Fruit fly (Drosophila melanogaster) whole organism, prepupa: ENCODE measurements around the gene Mrp4.

Source experiments
- CG10669 ChIP-seq: fragments of 200-800 bp; sonication (Bioruptor generic); optimal IDR thresholded peaks from 3 replicates; lab custom pipeline; 2018; ENCODE audit warnings: missing biosample characterization, mild to moderate bottlenecking, missing genetic modification characterization, moderate library complexity
- CG11294 ChIP-seq: fragments of 200-800 bp; sonication (Bioruptor generic); IDR thresholded peaks from 2 replicates; pipeline ENCODE4 v1.3.6; 2022; ENCODE audit warnings: missing biosample characterization, missing genetic modification characterization
- CG11762 ChIP-seq: fragments of 200-800 bp; sonication (Bioruptor generic); optimal IDR thresholded peaks from 3 replicates; lab custom pipeline; 2016; ENCODE audit warnings: missing biosample characterization, missing genetic modification characterization; ENCODE audit not compliant: insufficient read depth
- CG11902 ChIP-seq: fragments of 200-800 bp; sonication (Bioruptor generic); optimal IDR thresholded peaks from 3 replicates; lab custom pipeline; 2016; ENCODE audit warnings: missing biosample characterization, missing genetic modification characterization
- CG15336 ChIP-seq: fragments of 200-800 bp; sonication (Bioruptor generic); IDR thresholded peaks from 2 replicates; pipeline ENCODE4 v1.3.6; 2022; ENCODE audit warnings: missing biosample characterization, missing genetic modification characterization
- CG1621 ChIP-seq: fragments of 200-800 bp; sonication (Bioruptor generic); optimal IDR thresholded peaks from 3 replicates; lab custom pipeline; 2018; ENCODE audit warnings: missing biosample characterization, mild to moderate bottlenecking, missing genetic modification characterization
- CG16779 ChIP-seq: fragments of 200-800 bp; sonication (Bioruptor generic); optimal IDR thresholded peaks from 3 replicates; lab custom pipeline; 2017; ENCODE audit warnings: missing biosample characterization, mild to moderate bottlenecking, missing genetic modification characterization
- CG31627 ChIP-seq: fragments of 200-800 bp; sonication (Bioruptor generic); optimal IDR thresholded peaks from 3 replicates; lab custom pipeline; 2016; ENCODE audit warnings: missing biosample characterization, missing genetic modification characterization
- CG32006 ChIP-seq: fragments of 200-800 bp; sonication (Bioruptor generic); optimal IDR thresholded peaks from 3 replicates; lab custom pipeline; 2017; ENCODE audit warnings: missing biosample characterization, mild to moderate bottlenecking, missing genetic modification characterization
- CG34406 ChIP-seq: fragments of 200-800 bp; sonication (Bioruptor generic); optimal IDR thresholded peaks from 3 replicates; lab custom pipeline; 2016; ENCODE audit warnings: missing biosample characterization, missing genetic modification characterization
- CG3919 ChIP-seq: fragments of 200-800 bp; sonication (Bioruptor generic); optimal IDR thresholded peaks from 3 replicates; lab custom pipeline; 2016; ENCODE audit warnings: missing biosample characterization, missing genetic modification characterization
- CG4318 ChIP-seq: fragments of 200-800 bp; sonication (Bioruptor generic); optimal IDR thresholded peaks from 3 replicates; lab custom pipeline; 2017; ENCODE audit warnings: missing biosample characterization, mild to moderate bottlenecking, missing genetic modification characterization
- CG6163 ChIP-seq: fragments of 200-800 bp; sonication (Bioruptor generic); IDR thresholded peaks from 3 replicates; pipeline ENCODE4 v1.3.6; 2022; ENCODE audit warnings: missing biosample characterization, missing genetic modification characterization
- CG6792 ChIP-seq: fragments of 200-800 bp; sonication (Bioruptor generic); optimal IDR thresholded peaks from 3 replicates; lab custom pipeline; 2016; ENCODE audit warnings: missing biosample characterization, missing genetic modification characterization
- CG6808 ChIP-seq: fragments of 200-800 bp; sonication (Bioruptor generic); optimal IDR thresholded peaks from 3 replicates; lab custom pipeline; 2017; ENCODE audit warnings: missing biosample characterization, missing genetic modification characterization, mild to moderate bottlenecking, moderate library complexity, missing genetic modification reagents
- CG7368 ChIP-seq: fragments of 200-800 bp; sonication (Bioruptor generic); optimal IDR thresholded peaks from 3 replicates; lab custom pipeline; 2016; ENCODE audit warnings: missing biosample characterization, missing genetic modification characterization
- CG8119 ChIP-seq: fragments of 200-800 bp; sonication (Bioruptor generic); IDR thresholded peaks from 3 replicates; pipeline ENCODE4 v1.3.6; 2022; ENCODE audit warnings: missing biosample characterization, missing genetic modification characterization
- CG8319 ChIP-seq: fragments of 200-800 bp; sonication (Bioruptor generic); optimal IDR thresholded peaks from 3 replicates; lab custom pipeline; 2016; ENCODE audit warnings: missing biosample characterization, missing genetic modification characterization
- CG8632 ChIP-seq: fragments of 200-800 bp; sonication (Bioruptor generic); optimal IDR thresholded peaks from 3 replicates; lab custom pipeline; 2016; ENCODE audit warnings: missing biosample characterization, missing genetic modification characterization
- CG9139 ChIP-seq: fragments of 200-800 bp; sonication (Bioruptor generic); optimal IDR thresholded peaks from 3 replicates; lab custom pipeline; 2017; ENCODE audit warnings: missing biosample characterization, mild to moderate bottlenecking, missing genetic modification characterization
- Eip93F ChIP-seq: fragments of 200-800 bp; sonication (Bioruptor generic); optimal IDR thresholded peaks from 2 replicates; lab custom pipeline; 2016; ENCODE audit warnings: missing biosample characterization, mild to moderate bottlenecking, missing genetic modification characterization
- Ets21C ChIP-seq: fragments of 200-800 bp; sonication (Bioruptor generic); optimal IDR thresholded peaks from 3 replicates; lab custom pipeline; 2016; ENCODE audit warnings: missing biosample characterization, missing genetic modification characterization
- Ets96B ChIP-seq: fragments of 200-800 bp; optimal IDR thresholded peaks from 2 replicates; lab custom pipeline; 2019; ENCODE audit warnings: missing biosample characterization, mild to moderate bottlenecking, missing genetic modification characterization, moderate library complexity
- Gug ChIP-seq: fragments of 200-800 bp; sonication (Bioruptor generic); IDR thresholded peaks from 2 replicates; pipeline ENCODE4 v1.3.6; 2022; ENCODE audit warnings: missing biosample characterization, missing genetic modification characterization
- Hr39 ChIP-seq: fragments of 200-800 bp; sonication (Bioruptor generic); optimal IDR thresholded peaks from 2 replicates; lab custom pipeline; 2016; ENCODE audit warnings: missing biosample characterization, missing genetic modification characterization
- Hr4 ChIP-seq: fragments of 200-800 bp; sonication (Bioruptor generic); optimal IDR thresholded peaks from 3 replicates; lab custom pipeline; 2016; ENCODE audit warnings: missing biosample characterization, missing genetic modification characterization
- Met ChIP-seq: fragments of 200-800 bp; sonication (Bioruptor generic); optimal IDR thresholded peaks from 3 replicates; lab custom pipeline; 2016; ENCODE audit warnings: missing biosample characterization, missing genetic modification characterization
- OdsH ChIP-seq: fragments of 200-800 bp; sonication (Bioruptor generic); optimal IDR thresholded peaks from 3 replicates; lab custom pipeline; 2016; ENCODE audit warnings: missing biosample characterization, missing genetic modification characterization
- Smox ChIP-seq: fragments of 200-800 bp; sonication (Bioruptor generic); optimal IDR thresholded peaks from 3 replicates; lab custom pipeline; 2016; ENCODE audit warnings: missing biosample characterization, missing genetic modification characterization
- Sox102F ChIP-seq: fragments of 200-800 bp; sonication (Bioruptor generic); optimal IDR thresholded peaks from 2 replicates; lab custom pipeline; 2016; ENCODE audit warnings: missing biosample characterization, mild to moderate bottlenecking, missing genetic modification characterization
- Sox14 ChIP-seq: fragments of 200-800 bp; sonication (Bioruptor generic); optimal IDR thresholded peaks from 3 replicates; lab custom pipeline; 2016; ENCODE audit warnings: missing biosample characterization, missing genetic modification characterization
- acj6 ChIP-seq: fragments of 200-800 bp; sonication (Bioruptor generic); optimal IDR thresholded peaks from 3 replicates; lab custom pipeline; 2016; ENCODE audit warnings: missing biosample characterization, missing genetic modification characterization
- cyc ChIP-seq: fragments of 200-800 bp; sonication (Bioruptor generic); optimal IDR thresholded peaks from 3 replicates; lab custom pipeline; 2016; ENCODE audit warnings: missing biosample characterization, missing genetic modification characterization
- dac ChIP-seq: fragments of 200-800 bp; sonication (Bioruptor generic); optimal IDR thresholded peaks from 2 replicates; lab custom pipeline; 2017; ENCODE audit warnings: missing biosample characterization, mild to moderate bottlenecking, missing genetic modification characterization
- dsx ChIP-seq: fragments of 200-800 bp; optimal IDR thresholded peaks from 3 replicates; lab custom pipeline; 2019; ENCODE audit warnings: missing biosample characterization, mild to moderate bottlenecking, missing genetic modification characterization, moderate library complexity; ENCODE audit not compliant: poor library complexity, severe bottlenecking
- esn ChIP-seq: fragments of 200-800 bp; sonication (Bioruptor generic); optimal IDR thresholded peaks from 2 replicates; lab custom pipeline; 2016; ENCODE audit warnings: missing biosample characterization, mild to moderate bottlenecking, missing genetic modification characterization, moderate library complexity
- fd59A ChIP-seq: fragments of 200-800 bp; sonication (Bioruptor generic); optimal IDR thresholded peaks from 2 replicates; lab custom pipeline; 2017; ENCODE audit warnings: missing biosample characterization, mild to moderate bottlenecking, missing genetic modification characterization, missing genetic modification reagents
- fd85E ChIP-seq: fragments of 200-800 bp; sonication (Bioruptor generic); optimal IDR thresholded peaks from 3 replicates; lab custom pipeline; 2016; ENCODE audit warnings: missing biosample characterization, missing genetic modification characterization
- fkh ChIP-seq: fragments of 200-800 bp; sonication (Bioruptor generic); optimal IDR thresholded peaks from 3 replicates; lab custom pipeline; 2017; ENCODE audit warnings: missing biosample characterization, mild to moderate bottlenecking, missing genetic modification characterization, moderate library complexity
- lz ChIP-seq: fragments of 200-800 bp; sonication (Bioruptor generic); optimal IDR thresholded peaks from 3 replicates; lab custom pipeline; 2016; ENCODE audit warnings: missing biosample characterization, missing genetic modification characterization
- net ChIP-seq: fragments of 200-800 bp; sonication (Bioruptor generic); optimal IDR thresholded peaks from 3 replicates; lab custom pipeline; 2016; ENCODE audit warnings: missing biosample characterization, missing genetic modification characterization
- salr ChIP-seq, 2 experiments: fragments of 200-800 bp; sonication (Bioruptor generic); optimal IDR thresholded peaks; 3 replicates each; lab custom pipeline; 2016 to 2018; ENCODE audit warnings: missing biosample characterization in 2 of 2, missing genetic modification characterization in 2 of 2, mild to moderate bottlenecking in 1 of 2
- ss ChIP-seq, 2 experiments: fragments of 200-800 bp; sonication (Bioruptor generic); optimal IDR thresholded peaks; 2 replicates in 1 of 2; 3 replicates in 1 of 2; lab custom pipeline; 2017 to 2018; ENCODE audit warnings: mild to moderate bottlenecking in 2 of 2, missing biosample characterization in 2 of 2, missing genetic modification characterization in 2 of 2, moderate library complexity in 1 of 2
- svp ChIP-seq: fragments of 200-800 bp; sonication (Bioruptor generic); peaks from one replicate; lab custom pipeline; 2016; ENCODE audit warnings: missing biosample characterization, missing genetic modification characterization
- topi ChIP-seq: fragments of 200-800 bp; sonication (Bioruptor generic); optimal IDR thresholded peaks from 3 replicates; lab custom pipeline; 2016; ENCODE audit warnings: missing biosample characterization, missing genetic modification characterization

Mrp4 gene

DNA sequence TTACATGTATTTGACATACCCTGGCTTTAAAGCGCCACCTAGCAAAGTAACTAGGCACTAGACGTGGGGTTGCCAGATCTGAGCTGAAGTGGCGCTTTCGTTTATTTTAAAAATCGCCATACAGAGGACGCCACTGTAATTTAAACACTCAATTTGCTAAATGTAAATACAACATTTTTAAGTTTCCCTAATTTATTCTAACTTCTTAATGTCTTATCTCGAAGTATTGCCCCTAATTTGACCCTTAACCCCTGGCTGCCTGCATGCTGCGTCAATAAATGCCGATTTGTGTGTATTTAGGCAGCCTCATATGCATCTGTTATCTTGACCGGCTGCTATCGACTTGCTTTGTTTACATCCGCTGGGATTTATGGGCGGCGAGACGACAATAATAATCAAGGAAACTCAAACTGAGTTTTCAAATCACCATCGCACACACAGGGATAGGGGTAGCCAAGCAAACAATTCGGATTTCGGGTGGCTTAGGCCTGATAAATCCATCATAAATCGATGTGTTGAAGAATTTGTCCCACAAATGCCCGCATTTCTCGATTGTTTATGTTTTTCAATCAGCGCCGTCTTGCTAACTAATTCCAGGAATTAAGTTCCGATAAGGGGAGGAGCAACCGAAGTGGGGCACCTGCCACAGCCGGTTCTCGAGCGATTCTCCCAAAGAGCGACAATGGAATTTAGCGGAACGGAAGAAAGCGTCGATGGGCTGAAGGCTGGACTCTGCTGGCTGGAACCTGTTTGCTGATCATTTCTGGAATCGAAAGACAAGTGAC, 44.4 kb downstream of the Mrp4 start (continued):
- no peak for TF ChIP-seq ss (GFP tag; optimal IDR thresholded peaks at IDR 0.05; lab: Kevin White, UChicago)
- no peak for TF ChIP-seq CG1621 (tag; lab: Kevin White, UChicago)
- no peak for TF ChIP-seq CG6808
- peak; percentile 69 for TF ChIP-seq Hr39
- peak; percentile 57 for TF ChIP-seq esn (GFP tag; lab: Kevin White, UChicago)
- no peak for TF ChIP-seq CG32006 (GFP tag; lab: Kevin White, UChicago)
- no peak for TF ChIP-seq Eip93F (GFP tag; lab: Kevin White, UChicago)
- TF ChIP-seq CG6163 (GFP tag; lab: Robert Waterston, UW): no peak
- no peak for TF ChIP-seq CG16779
- TF ChIP-seq dsx (GFP tag; lab: Kevin White, UChicago): no peak
- TF ChIP-seq Sox102F (GFP tag; lab: Kevin White, UChicago): no peak
- TF ChIP-seq CG4318: no peak
- no peak for TF ChIP-seq net (GFP tag; lab: Kevin White, UChicago)
- TF ChIP-seq CG8632: no peak
- no peak for TF ChIP-seq CG11762
- TF ChIP-seq CG8319 (GFP tag; lab: Kevin White, UChicago): no peak
- TF ChIP-seq fd59A (GFP tag; lab: Kevin White, UChicago): no peak
- peak; percentile 89 for TF ChIP-seq svp (GFP tag; lab: Kevin White, UChicago)
- TF ChIP-seq CG11902 (GFP tag; lab: Kevin White, UChicago): peak; percentile 17
- no peak for TF ChIP-seq fd85E (GFP tag; lab: Kevin White, UChicago)
- TF ChIP-seq CG10669 (GFP tag; lab: Kevin White, UChicago): no peak
- peak; percentile 22 for TF ChIP-seq OdsH (GFP tag; lab: Kevin White, UChicago)
- TF ChIP-seq CG3919 (GFP tag; lab: Kevin White, UChicago): peak; percentile 48
- TF ChIP-seq cyc (GFP tag; lab: Kevin White, UChicago): peak; percentile 63
- TF ChIP-seq topi (GFP tag; lab: Kevin White, UChicago): peak; percentile 43
- TF ChIP-seq acj6 (GFP tag; lab: Kevin White, UChicago): peak; percentile 36
- TF ChIP-seq fkh: peak; percentile 77

DNA sequence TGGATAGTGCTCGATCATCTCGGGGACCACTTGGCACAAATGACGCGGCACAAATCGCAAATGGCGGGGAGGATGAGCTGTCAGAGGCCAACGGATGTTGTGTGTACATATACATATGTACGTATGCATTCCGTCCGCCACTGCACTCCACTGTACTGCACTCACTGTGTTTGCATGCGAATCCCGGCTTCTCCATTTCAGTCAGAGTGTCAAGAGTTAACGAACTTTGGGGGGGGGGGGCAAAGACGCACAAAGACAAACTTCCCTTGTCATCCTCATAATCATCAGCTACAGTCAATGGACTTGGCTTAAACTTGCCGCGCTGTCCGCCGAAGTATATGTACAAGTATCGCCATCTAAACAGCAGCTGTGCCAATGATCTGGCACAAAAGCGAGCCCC, 45.1 kb downstream of the Mrp4 start:
- TF ChIP-seq CG9139 (GFP tag; lab: Kevin White, UChicago) (peak; percentile 2), CG8319 (GFP tag; lab: Kevin White, UChicago) (no peak)

- TF ChIP-seq Gug (GFP tag; lab: Robert Waterston, UW): peak; percentile 17; the same call in 1 of the 2 replicates
- TF ChIP-seq Met: peak; percentile 61
- peak; percentile 30 for TF ChIP-seq CG6792 (GFP tag; lab: Kevin White, UChicago)
- TF ChIP-seq dac (GFP tag; lab: Kevin White, UChicago): no peak
- no peak for TF ChIP-seq CG1621 (tag; lab: Kevin White, UChicago)
- TF ChIP-seq Hr39: peak; percentile 66
- peak; percentile 52 for TF ChIP-seq Smox (GFP tag; lab: Kevin White, UChicago)
- TF ChIP-seq fd85E (GFP tag; lab: Kevin White, UChicago): peak; percentile 42
- TF ChIP-seq CG7368 (GFP tag; lab: Kevin White, UChicago): peak; percentile 42
- TF ChIP-seq acj6 (GFP tag; lab: Kevin White, UChicago): peak; percentile 23
- 0 out of 3 replicates have a peak, but pooled peaks have one; percentile 43 for TF ChIP-seq CG6163 (GFP tag; lab: Robert Waterston, UW)
- TF ChIP-seq Eip93F (GFP tag; lab: Kevin White, UChicago): no peak
- peak; percentile 6 to 55 for TF ChIP-seq ss (GFP tag; optimal IDR thresholded peaks at IDR 0.05; lab: Kevin White, UChicago)
- TF ChIP-seq CG15336 (GFP tag; lab: Robert Waterston, UW): peak; percentile 52
- no peak; the same call in 1 of the 2 replicates for TF ChIP-seq CG11294 (GFP tag; lab: Robert Waterston, UW)
- peak; percentile 86 for TF ChIP-seq svp (GFP tag; lab: Kevin White, UChicago)
- TF ChIP-seq Sox14 (GFP tag; lab: Kevin White, UChicago): peak; percentile 39
- no peak for TF ChIP-seq CG8119 (GFP tag; lab: Robert Waterston, UW)
- TF ChIP-seq lz: peak; percentile 63
- peak; percentile 25 for TF ChIP-seq Hr4
- TF ChIP-seq CG4318: no peak
- TF ChIP-seq CG31627 (GFP tag; lab: Kevin White, UChicago): peak; percentile 50
- TF ChIP-seq Ets96B (tag; lab: Kevin White, UChicago): peak; percentile 52
- TF ChIP-seq CG3919 (GFP tag; lab: Kevin White, UChicago): peak; percentile 44
- TF ChIP-seq CG34406 (GFP tag; lab: Kevin White, UChicago): peak; percentile 58
- peak; percentile 20 for TF ChIP-seq CG11902 (GFP tag; lab: Kevin White, UChicago)
- no peak for TF ChIP-seq salr (GFP tag; optimal IDR thresholded peaks at IDR 0.05; lab: Kevin White, UChicago)
- TF ChIP-seq net (GFP tag; lab: Kevin White, UChicago): no peak
- no peak for TF ChIP-seq CG9139 (GFP tag; lab: Kevin White, UChicago)
- peak; percentile 40 for TF ChIP-seq CG8319 (GFP tag; lab: Kevin White, UChicago)
- TF ChIP-seq Ets21C (GFP tag; lab: Kevin White, UChicago): peak; percentile 26
Observed at dm6 chr3R:11614507-11614906, 45.5 kb downstream of the Mrp4 start.
